1 fruit fly cellular context compared by ENCODE assay signal in the genomic region with DNA sequence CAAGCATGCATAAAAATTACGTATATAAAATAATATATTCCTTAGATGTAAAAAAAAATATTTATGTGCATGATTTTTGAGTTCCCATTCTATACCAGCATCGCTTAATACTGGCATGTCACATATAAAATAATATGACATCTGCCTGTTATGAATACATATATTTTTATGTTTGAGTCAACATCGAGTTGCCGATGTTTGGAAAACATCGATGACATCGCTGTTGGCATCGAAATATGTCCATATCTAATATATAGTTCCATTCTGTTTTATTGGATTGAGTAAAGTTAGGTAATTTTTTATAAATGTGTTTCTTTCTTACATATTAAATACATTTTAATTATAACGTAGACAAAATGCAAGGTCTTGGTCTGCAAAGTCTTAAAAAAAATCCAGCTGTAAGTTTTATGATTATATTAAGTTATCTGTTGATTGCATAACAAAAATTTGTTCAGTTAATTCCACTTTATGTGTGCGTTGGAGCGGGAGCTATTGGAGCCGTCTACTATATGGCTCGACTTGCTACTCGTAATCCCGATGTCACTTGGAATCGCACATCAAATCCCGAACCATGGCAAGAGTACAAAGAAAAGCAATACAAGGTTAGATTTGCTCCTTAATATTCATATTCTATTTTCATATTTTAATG.
A peak's percentile ranks its signal among the peaks of the same experiment; 100 is the strongest.
TF ChIP-seq lines count a peak whose summit lies in the region.

A gene (plus strand): TSS at position 248 of the 649 bp plus-strand sequence.

TF ChIP-seq in whole organism, embryonic, 481 proteins besides CTCF, POLR2A, EP300 and RAD21 (continued from another document):
- no peak for TF ChIP-seq CG10147 (GFP tag; optimal IDR thresholded peaks at IDR 0.05; lab: Kevin White, UChicago)
- no peak for TF ChIP-seq jing (GFP tag; optimal IDR thresholded peaks at IDR 0.05; lab: Kevin White, UChicago)
- no peak for TF ChIP-seq CG6765 (GFP tag; optimal IDR thresholded peaks at IDR 0.05; lab: Kevin White, UChicago)
- no peak for TF ChIP-seq CG10274 (GFP tag; optimal IDR thresholded peaks at IDR 0.05; lab: Kevin White, UChicago)
- TF ChIP-seq CG1832 (GFP tag; optimal IDR thresholded peaks at IDR 0.05; lab: Kevin White, UChicago) = no peak
- TF ChIP-seq prd (optimal IDR thresholded peaks at IDR 0.05; lab: Kevin White, UChicago) = no peak
- TF ChIP-seq prd (GFP tag; IDR thresholded peaks at IDR 0.05; lab: Robert Waterston, UW) = no peak
- TF ChIP-seq chif (GFP tag; optimal IDR thresholded peaks at IDR 0.05; lab: Kevin White, UChicago) = no peak
- no peak for TF ChIP-seq Fer3 (tag; optimal IDR thresholded peaks at IDR 0.05; lab: Kevin White, UChicago)
- no peak for TF ChIP-seq cato (GFP tag; optimal IDR thresholded peaks at IDR 0.05; lab: Kevin White, UChicago; ENCODE audit: borderline replicate concordance)
- TF ChIP-seq B-H2 (GFP tag; optimal IDR thresholded peaks at IDR 0.05; lab: Kevin White, UChicago) = no peak
- TF ChIP-seq ATbp (GFP tag; optimal IDR thresholded peaks at IDR 0.05; lab: Kevin White, UChicago) = no peak
- no peak for TF ChIP-seq CG17186 (GFP tag; optimal IDR thresholded peaks at IDR 0.05; lab: Kevin White, UChicago)
- no peak for TF ChIP-seq CG13894 (tag; optimal IDR thresholded peaks at IDR 0.05; lab: Kevin White, UChicago)
- TF ChIP-seq CG12104 (GFP tag; optimal IDR thresholded peaks at IDR 0.05; lab: Kevin White, UChicago) = no peak
- no peak for TF ChIP-seq CG6813 (GFP tag; optimal IDR thresholded peaks at IDR 0.05; lab: Kevin White, UChicago)
- TF ChIP-seq Dip3 (GFP tag; optimal IDR thresholded peaks at IDR 0.05; lab: Kevin White, UChicago) = no peak
- TF ChIP-seq CG4820 (GFP tag; optimal IDR thresholded peaks at IDR 0.05; lab: Kevin White, UChicago) = no peak
- TF ChIP-seq CG7271 (tag; optimal IDR thresholded peaks at IDR 0.05; lab: Kevin White, UChicago) = no peak
- no peak for TF ChIP-seq zfh2 (GFP tag; optimal IDR thresholded peaks at IDR 0.05; lab: Kevin White, UChicago)
- peak; percentile 52 for TF ChIP-seq Abd-B (GFP tag; optimal IDR thresholded peaks at IDR 0.05; lab: Kevin White, UChicago)
- TF ChIP-seq Optix (GFP tag; IDR thresholded peaks at IDR 0.05; lab: Robert Waterston, UW) = no peak
- peak; percentile 81 for TF ChIP-seq amos (GFP tag; IDR thresholded peaks at IDR 0.05; lab: Robert Waterston, UW; ENCODE audit: partially characterized antibody)
- TF ChIP-seq eyg (GFP tag; optimal IDR thresholded peaks at IDR 0.05; lab: Kevin White, UChicago) = no peak
- TF ChIP-seq Hey (tag; optimal IDR thresholded peaks at IDR 0.05; lab: Kevin White, UChicago) = no peak
- no peak for TF ChIP-seq CG11247 (GFP tag; IDR thresholded peaks at IDR 0.05; lab: Robert Waterston, UW)
- TF ChIP-seq CG14710 (tag; optimal IDR thresholded peaks at IDR 0.05; lab: Kevin White, UChicago) = no peak
- TF ChIP-seq nerfin-1 (tag; optimal IDR thresholded peaks at IDR 0.05; lab: Kevin White, UChicago) = no peak
- peak; percentile 10 for TF ChIP-seq CG12659 (GFP tag; optimal IDR thresholded peaks at IDR 0.05; lab: Kevin White, UChicago)
- TF ChIP-seq gcm (GFP tag; optimal IDR thresholded peaks at IDR 0.05; lab: Kevin White, UChicago) = no peak
- no peak for TF ChIP-seq CG42726 (GFP tag; IDR thresholded peaks at IDR 0.05; lab: Robert Waterston, UW; ENCODE audit: partially characterized antibody)
- TF ChIP-seq Nf-YB (GFP tag; optimal IDR thresholded peaks at IDR 0.05; lab: Kevin White, UChicago) = no peak
- peak; percentile 73; the same call in 1 of the 2 replicates for TF ChIP-seq Bgb (GFP tag; IDR thresholded peaks at IDR 0.05; lab: Robert Waterston, UW; ENCODE audit: partially characterized antibody)
- no peak for TF ChIP-seq wor (GFP tag; IDR thresholded peaks at IDR 0.05; lab: Robert Waterston, UW)
- no peak for TF ChIP-seq cad (GFP tag; optimal IDR thresholded peaks at IDR 0.05; lab: Kevin White, UChicago)
- TF ChIP-seq mirr (GFP tag; optimal IDR thresholded peaks at IDR 0.05; lab: Kevin White, UChicago) = no peak
- no peak for TF ChIP-seq gcm2 (GFP tag; optimal IDR thresholded peaks at IDR 0.05; lab: Kevin White, UChicago)
- TF ChIP-seq MBD-R2 (GFP tag; IDR thresholded peaks at IDR 0.05; lab: Robert Waterston, UW) = no peak
- peak; percentile 41 for TF ChIP-seq YL-1 (GFP tag; optimal IDR thresholded peaks at IDR 0.05; lab: Kevin White, UChicago)
- no peak for TF ChIP-seq CG3163 (GFP tag; optimal IDR thresholded peaks at IDR 0.05; lab: Kevin White, UChicago)
- no peak for TF ChIP-seq Oli (tag; optimal IDR thresholded peaks at IDR 0.05; lab: Kevin White, UChicago)
- no peak for TF ChIP-seq Trl (optimal IDR thresholded peaks at IDR 0.05; lab: Kevin White, UChicago)
- TF ChIP-seq Trl (GFP tag; optimal IDR thresholded peaks at IDR 0.05; lab: Kevin White, UChicago) = no peak
- peak; percentile 56 for TF ChIP-seq sens (GFP tag; lab: Kevin White, UChicago)
- no peak for TF ChIP-seq aop (GFP tag; IDR thresholded peaks at IDR 0.05; lab: Robert Waterston, UW)
- no peak for TF ChIP-seq z (GFP tag; IDR thresholded peaks at IDR 0.05; lab: Robert Waterston, UW)
- no peak for TF ChIP-seq CG3407 (GFP tag; optimal IDR thresholded peaks at IDR 0.05; lab: Kevin White, UChicago)
- no peak for TF ChIP-seq CG1602 (GFP tag; optimal IDR thresholded peaks at IDR 0.05; lab: Kevin White, UChicago)
